Worm (Caenorhabditis elegans) whole organism, L2 larva: Measurements from ENCODE around the gene F58F9.1.
A peak's percentile ranks its signal among the peaks of the same experiment; 100 is the strongest.

Experiments
- F13H6.1 ChIP-seq: sonication (generic microtip); optimal IDR thresholded peaks from 2 replicates; lab custom pipeline; 2016; ENCODE audit warnings: missing genetic modification characterization, missing compliant biosample characterization
- R02D3.7 ChIP-seq: fragments of 150-350 bp; optimal IDR thresholded peaks from 2 replicates; lab custom pipeline; 2014; ENCODE audit warnings: missing biosample characterization, missing genetic modification characterization
- Y55F3AM.14 ChIP-seq: fragments of 200-800 bp; sonication (Bioruptor generic); optimal IDR thresholded peaks from 2 replicates; lab custom pipeline; 2018; ENCODE audit warnings: mild to moderate bottlenecking, missing genetic modification characterization, missing compliant biosample characterization
- ZK546.5 ChIP-seq: sonication (generic microtip); optimal IDR thresholded peaks from 2 replicates; lab custom pipeline; 2017; ENCODE audit warnings: missing biosample characterization, missing genetic modification characterization
- alr-1 ChIP-seq: fragments of 150-350 bp; optimal IDR thresholded peaks from 2 replicates; lab custom pipeline; 2014; ENCODE audit warnings: missing biosample characterization, missing genetic modification characterization
- ama-1 ChIP-seq: fragments of 150-350 bp; optimal IDR thresholded peaks from 2 replicates; lab custom pipeline; 2018; ENCODE audit warnings: inconsistent platforms
- blmp-1 ChIP-seq: sonication (generic microtip); optimal IDR thresholded peaks from 2 replicates; lab custom pipeline; 2017; ENCODE audit warnings: missing genetic modification characterization, mild to moderate bottlenecking, missing compliant biosample characterization, antibody characterized with exemption, moderate library complexity; ENCODE audit not compliant: insufficient read depth
- crh-2 ChIP-seq: sonication (generic microtip); optimal IDR thresholded peaks from 2 replicates; lab custom pipeline; 2017; ENCODE audit warnings: missing biosample characterization, missing genetic modification characterization
- dmd-4 ChIP-seq: sonication (generic microtip); optimal IDR thresholded peaks from 2 replicates; lab custom pipeline; 2017; ENCODE audit warnings: missing biosample characterization, missing genetic modification characterization
- egl-27 ChIP-seq: sonication (generic microtip); optimal IDR thresholded peaks from 3 replicates; lab custom pipeline; 2017; ENCODE audit warnings: missing biosample characterization, missing genetic modification reagents, missing genetic modification characterization
- elt-1 ChIP-seq: fragments of 150-350 bp; optimal IDR thresholded peaks from 2 replicates; lab custom pipeline; 2014; ENCODE audit warnings: missing biosample characterization, missing genetic modification characterization
- elt-3 ChIP-seq: sonication (generic microtip); optimal IDR thresholded peaks from 2 replicates; lab custom pipeline; 2017; ENCODE audit warnings: missing biosample characterization, missing genetic modification characterization
- fos-1 ChIP-seq: fragments of 150-350 bp; optimal IDR thresholded peaks from 2 replicates; lab custom pipeline; 2014; ENCODE audit warnings: missing biosample characterization, missing genetic modification characterization
- gmeb-1 ChIP-seq: fragments of 150-350 bp; optimal IDR thresholded peaks from 2 replicates; lab custom pipeline; 2014; ENCODE audit warnings: missing biosample characterization, missing genetic modification characterization
- lin-13 ChIP-seq: fragments of 150-350 bp; optimal IDR thresholded peaks from 2 replicates; lab custom pipeline; 2014; ENCODE audit warnings: missing biosample characterization, missing genetic modification reagents, missing genetic modification characterization
- lsy-2 ChIP-seq, 2 experiments: fragments of 150-350 bp in 1 of 2; sonication (generic microtip) in 1 of 2; optimal IDR thresholded peaks; 2 replicates each; lab custom pipeline; 2014 to 2017; ENCODE audit warnings: missing biosample characterization in 2 of 2, missing genetic modification characterization in 2 of 2
- mab-5 ChIP-seq: fragments of 150-350 bp; optimal IDR thresholded peaks from 2 replicates; lab custom pipeline; 2014; ENCODE audit warnings: missing biosample characterization, missing genetic modification characterization
- mbf-1 ChIP-seq: sonication (generic microtip); optimal IDR thresholded peaks from 2 replicates; lab custom pipeline; 2017; ENCODE audit warnings: missing biosample characterization, missing genetic modification characterization
- nhr-11 ChIP-seq: fragments of 150-350 bp; optimal IDR thresholded peaks from 2 replicates; lab custom pipeline; 2014; ENCODE audit warnings: missing biosample characterization, missing genetic modification characterization
- nhr-12 ChIP-seq: fragments of 150-350 bp; optimal IDR thresholded peaks from 2 replicates; lab custom pipeline; 2014; ENCODE audit warnings: missing biosample characterization, missing genetic modification characterization
- nhr-129 ChIP-seq: fragments of 150-350 bp; optimal IDR thresholded peaks from 2 replicates; lab custom pipeline; 2014; ENCODE audit warnings: missing biosample characterization, missing genetic modification characterization
- nhr-23 ChIP-seq: fragments of 150-350 bp; optimal IDR thresholded peaks from 2 replicates; lab custom pipeline; 2014; ENCODE audit warnings: missing biosample characterization, missing genetic modification reagents, missing genetic modification characterization
- nhr-237 ChIP-seq: fragments of 150-350 bp; optimal IDR thresholded peaks from 2 replicates; lab custom pipeline; 2014; ENCODE audit warnings: missing biosample characterization, missing genetic modification characterization
- nhr-25 ChIP-seq: fragments of 150-350 bp; sonication (generic microtip); optimal IDR thresholded peaks from 3 replicates; lab custom pipeline; 2014; ENCODE audit warnings: missing biosample characterization, missing genetic modification characterization
- nhr-6 ChIP-seq: fragments of 150-350 bp; optimal IDR thresholded peaks from 2 replicates; lab custom pipeline; 2014; ENCODE audit warnings: missing biosample characterization, missing genetic modification characterization
- nhr-77 ChIP-seq: fragments of 150-350 bp; optimal IDR thresholded peaks from 2 replicates; lab custom pipeline; 2014; ENCODE audit warnings: missing biosample characterization, missing genetic modification characterization
- peb-1 ChIP-seq: fragments of 150-350 bp; optimal IDR thresholded peaks from 2 replicates; lab custom pipeline; 2014; ENCODE audit warnings: missing biosample characterization, missing genetic modification characterization
- skn-1 ChIP-seq: sonication (generic microtip); optimal IDR thresholded peaks from 2 replicates; lab custom pipeline; 2017; ENCODE audit warnings: missing biosample characterization, missing genetic modification characterization
- sma-3 ChIP-seq: sonication (generic microtip); optimal IDR thresholded peaks from 2 replicates; lab custom pipeline; 2016; ENCODE audit warnings: missing genetic modification reagents, missing genetic modification characterization, missing compliant biosample characterization
- unc-39 ChIP-seq: fragments of 150-350 bp; optimal IDR thresholded peaks from 2 replicates; lab custom pipeline; 2014; ENCODE audit warnings: missing biosample characterization, missing genetic modification characterization
- unc-55 ChIP-seq: fragments of 150-350 bp; sonication (generic microtip); optimal IDR thresholded peaks from 3 replicates; lab custom pipeline; 2014; ENCODE audit warnings: missing biosample characterization, missing genetic modification reagents, missing genetic modification characterization
- unc-62 ChIP-seq: fragments of 150-350 bp; optimal IDR thresholded peaks from 2 replicates; lab custom pipeline; 2014; ENCODE audit warnings: missing biosample characterization, missing genetic modification reagents, missing genetic modification characterization
- zag-1 ChIP-seq: fragments of 150-350 bp; optimal IDR thresholded peaks from 2 replicates; lab custom pipeline; 2014; ENCODE audit warnings: missing biosample characterization, missing genetic modification characterization
- ztf-1 ChIP-seq: fragments of 200-800 bp; sonication (Bioruptor generic); conservative IDR thresholded peaks from 2 replicates; pipeline ENCODE4 v1.3.6; 2022; ENCODE audit warnings: missing genetic modification characterization, missing compliant biosample characterization
- ztf-11 ChIP-seq: sonication (generic microtip); optimal IDR thresholded peaks from 2 replicates; lab custom pipeline; 2017; ENCODE audit warnings: missing biosample characterization, missing genetic modification characterization

The F58F9.1 gene

DNA sequence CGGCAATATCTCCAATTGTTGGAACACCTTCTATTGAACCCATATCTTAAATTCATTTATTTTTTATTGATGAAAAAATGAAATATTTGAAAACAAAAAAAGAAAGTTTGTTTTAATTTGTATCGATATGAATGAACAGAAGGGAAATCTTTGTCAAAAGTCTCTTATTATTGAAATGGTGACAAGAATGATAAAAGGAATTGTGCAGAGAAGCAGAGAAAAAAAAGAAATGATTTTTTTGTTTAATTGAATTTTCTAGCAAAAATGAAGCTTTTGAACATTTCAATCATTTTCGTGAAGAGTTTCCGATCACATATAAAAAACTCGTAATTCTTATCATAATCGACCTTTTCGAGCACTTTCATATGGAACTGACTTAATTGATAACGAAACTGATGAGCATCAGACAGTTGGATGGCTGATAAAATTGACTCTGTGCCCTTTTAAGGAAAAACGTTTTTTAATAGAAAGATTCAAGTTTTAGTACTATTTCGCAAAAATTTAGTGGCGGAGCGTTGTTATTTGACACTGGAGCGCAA is 26.1 kb downstream of the F58F9.1 start, which contains the start of the genes aat-4 and T13A10.1:
Gene aat-4, minus strand, starts transcription at position 51 of the 539 bp plus-strand sequence.
Gene T13A10.1, plus strand, starts transcription at position 411 of the 539 bp plus-strand sequence.
- TF ChIP-seq mab-5, result no peak
- peak; percentile 94 for TF ChIP-seq fos-1
- TF ChIP-seq gmeb-1 (tag; lab: Kevin White, UChicago), result peak; percentile 24

DNA sequence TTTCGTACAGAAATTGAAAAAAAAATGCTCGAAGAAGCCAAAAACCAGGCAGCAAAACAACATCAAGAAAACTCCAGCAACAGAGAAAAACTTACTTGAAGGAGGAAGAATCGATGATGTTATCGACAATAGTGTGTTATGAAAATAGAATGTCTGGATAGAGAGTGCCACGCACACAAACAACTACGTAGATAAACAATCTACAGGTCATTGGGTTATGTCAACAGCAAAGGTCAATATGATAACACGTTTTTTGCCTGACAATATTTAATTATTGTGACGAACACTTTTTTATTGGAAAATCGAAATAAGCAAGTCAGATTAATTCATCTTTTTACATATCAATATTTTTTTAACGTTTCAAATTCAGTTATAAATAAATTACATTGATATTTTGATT is 29.8 kb downstream of the F58F9.1 start, which contains the start of gene sams-5:
Gene sams-5, minus strand, starts transcription at position 131 of the 400 bp plus-strand sequence.
- TF ChIP-seq skn-1 (tag; lab: Kevin White, UChicago) (no peak), egl-27 (tag; lab: Kevin White, UChicago) (no peak)
- TF ChIP-seq, all 48 proteins: peak for 0

DNA sequence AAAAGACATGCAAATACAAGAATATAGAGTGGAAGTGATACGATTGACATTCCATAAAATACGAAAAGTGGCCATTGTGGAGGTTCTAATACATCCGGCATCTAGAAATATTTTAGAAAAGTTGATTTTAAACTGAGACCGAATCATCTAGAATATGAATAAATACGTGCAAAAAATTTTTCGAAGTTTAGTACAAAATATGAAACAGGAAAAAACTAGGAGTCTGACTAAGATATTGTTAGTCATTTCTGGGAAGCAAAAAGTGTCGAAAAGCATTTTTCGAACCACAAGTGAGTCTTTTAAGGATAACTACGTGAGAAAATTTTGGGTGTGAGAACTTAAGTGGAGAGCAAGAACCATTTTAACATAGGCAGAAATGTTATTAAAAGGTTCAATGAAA is 32.5 kb downstream of the F58F9.1 start, which contains the start of gene srv-32:
Gene srv-32, minus strand, starts transcription at position 101 of the 400 bp plus-strand sequence.
- TF ChIP-seq Y55F3AM.14 (GFP tag; lab: Kevin White, UChicago), result no peak
- TF ChIP-seq elt-1, result no peak
- TF ChIP-seq peb-1, result no peak
- no peak for TF ChIP-seq lin-13 (GFP tag; lab: Kevin White, UChicago)
- no peak for TF ChIP-seq elt-3 (tag; lab: Kevin White, UChicago)
- no peak for TF ChIP-seq blmp-1 (tag; lab: Kevin White, UChicago)
- no peak for TF ChIP-seq unc-39 (tag; lab: Kevin White, UChicago)
- TF ChIP-seq nhr-25 (tag; lab: Kevin White, UChicago), result no peak
- no peak for TF ChIP-seq nhr-23 (tag; lab: Kevin White, UChicago)

DNA sequence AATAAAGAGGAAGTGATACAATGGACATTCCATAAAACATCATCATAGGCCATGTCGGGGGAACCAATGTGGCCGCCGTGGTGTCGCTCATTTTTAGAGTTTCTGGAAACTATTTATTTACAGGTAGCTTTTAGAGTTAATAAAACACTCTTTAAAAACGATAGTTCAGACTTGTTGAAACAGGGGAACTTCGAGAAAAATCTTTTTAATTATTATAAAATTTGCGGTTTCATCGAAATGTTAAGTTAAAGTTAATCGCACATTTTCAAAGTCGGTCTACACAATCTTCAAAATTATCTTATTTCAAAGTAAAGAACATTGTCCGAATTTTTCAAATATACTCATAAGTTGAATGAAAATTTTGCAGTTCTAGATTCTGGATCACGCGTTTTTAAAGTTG is 34.6 kb downstream of the F58F9.1 start, which contains the start of gene ops-1:
Gene ops-1, minus strand, starts transcription at position 101 of the 400 bp plus-strand sequence.
- TF ChIP-seq nhr-6, result no peak
- no peak for TF ChIP-seq skn-1 (tag; lab: Kevin White, UChicago)
- no peak for TF ChIP-seq ama-1
- no peak for TF ChIP-seq elt-1
- no peak for TF ChIP-seq ZK546.5 (tag; lab: Kevin White, UChicago)
- TF ChIP-seq crh-2 (tag; lab: Kevin White, UChicago), result no peak
- TF ChIP-seq alr-1 (tag; lab: Kevin White, UChicago), result no peak
- TF ChIP-seq, all 48 proteins: peak for 0

DNA sequence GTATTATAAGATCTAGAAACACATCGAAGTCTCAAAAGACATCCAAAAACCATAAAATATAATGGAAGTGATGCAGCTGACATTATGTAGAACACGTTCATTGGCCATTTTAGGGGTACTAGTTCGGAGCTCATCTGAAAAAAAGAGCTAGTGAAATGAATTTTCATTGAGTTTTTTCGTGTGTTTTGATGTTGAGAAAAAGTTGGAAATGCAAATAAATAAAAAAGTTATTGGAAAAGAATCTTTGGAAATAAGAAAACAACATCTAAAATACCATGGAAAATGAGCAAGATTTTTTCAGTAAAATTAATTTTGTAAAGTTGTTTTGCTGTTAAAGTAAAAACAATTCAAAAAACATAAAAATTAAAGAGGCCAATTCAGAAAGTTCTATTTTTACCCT is 41.1 kb downstream of the F58F9.1 start, which contains the start of gene srv-24:
Gene srv-24, minus strand, starts transcription at position 101 of the 400 bp plus-strand sequence.
- TF ChIP-seq lsy-2 (tag; optimal IDR thresholded peaks at IDR 0.05; lab: Kevin White, UChicago), result no peak
- no peak for TF ChIP-seq F13H6.1 (tag; lab: Kevin White, UChicago)
- no peak for TF ChIP-seq unc-62 (GFP tag; lab: Kevin White, UChicago)
- TF ChIP-seq ZK546.5 (tag; lab: Kevin White, UChicago), result no peak
- no peak for TF ChIP-seq unc-55 (GFP tag; lab: Kevin White, UChicago)
- TF ChIP-seq mbf-1 (tag; lab: Kevin White, UChicago), result no peak
- no peak for TF ChIP-seq nhr-25 (tag; lab: Kevin White, UChicago)
- no peak for TF ChIP-seq dmd-4 (tag; lab: Kevin White, UChicago)
- TF ChIP-seq crh-2 (tag; lab: Kevin White, UChicago), result no peak
- TF ChIP-seq sma-3 (GFP tag; lab: Kevin White, UChicago), result no peak
- no peak for TF ChIP-seq nhr-12
- no peak for TF ChIP-seq ztf-11 (tag; lab: Kevin White, UChicago)

DNA sequence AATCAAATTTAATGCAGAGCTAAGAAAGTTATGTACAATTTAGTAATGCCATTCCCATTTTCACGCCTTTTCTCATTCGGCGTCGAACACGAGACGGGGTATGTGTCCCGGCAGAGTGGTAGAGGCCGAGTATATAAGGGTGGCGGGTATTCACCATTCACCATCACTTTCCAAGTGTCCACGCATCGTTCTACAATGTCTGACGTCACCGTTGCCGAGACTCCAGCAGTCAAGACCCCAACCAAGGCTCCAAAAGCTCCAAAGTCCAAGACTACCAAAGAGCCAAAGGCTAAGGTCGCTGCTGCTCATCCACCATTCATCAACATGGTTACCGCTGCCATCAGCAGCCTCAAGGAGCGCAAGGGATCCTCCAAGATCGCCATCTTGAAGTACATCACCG is 44.4 kb downstream of the F58F9.1 start, which contains the start of gene hil-2:
Gene hil-2, plus strand, starts transcription at position 160 of the 400 bp plus-strand sequence.
- TF ChIP-seq unc-55 (GFP tag; lab: Kevin White, UChicago), result peak; percentile 21
- TF ChIP-seq sma-3 (GFP tag; lab: Kevin White, UChicago), result no peak

DNA sequence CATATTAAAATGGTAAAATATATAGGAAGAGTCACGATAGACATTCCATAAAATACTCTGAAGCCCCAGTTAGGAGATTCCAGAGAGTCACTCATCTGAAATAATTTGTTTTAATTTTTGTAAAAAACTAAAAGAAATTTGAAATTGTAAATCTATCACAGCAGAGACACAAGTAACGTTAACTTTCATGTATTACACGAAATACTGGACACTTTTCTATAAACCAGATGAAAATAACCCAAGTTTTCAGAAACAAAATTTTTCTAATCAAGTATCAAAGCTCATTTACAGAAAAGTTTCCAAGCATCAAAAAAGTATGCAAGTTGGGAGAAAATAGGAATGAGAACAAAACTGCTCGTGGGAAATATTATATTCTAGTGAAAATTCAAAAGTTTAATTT is 48.6 kb downstream of the F58F9.1 start, which contains the start of gene srv-27:
Gene srv-27, minus strand, starts transcription at position 101 of the 400 bp plus-strand sequence.
- no peak for TF ChIP-seq F13H6.1 (tag; lab: Kevin White, UChicago)
- TF ChIP-seq elt-1, result no peak
- no peak for TF ChIP-seq nhr-11 (tag; lab: Kevin White, UChicago)
- no peak for TF ChIP-seq skn-1 (tag; lab: Kevin White, UChicago)
- TF ChIP-seq nhr-77 (tag; lab: Kevin White, UChicago), result no peak
- no peak for TF ChIP-seq elt-3 (tag; lab: Kevin White, UChicago)
- no peak for TF ChIP-seq fos-1
- no peak for TF ChIP-seq ztf-1 (GFP tag; lab: Robert Waterston, UW)
- TF ChIP-seq lin-13 (GFP tag; lab: Kevin White, UChicago), result no peak
- TF ChIP-seq nhr-129 (tag; lab: Kevin White, UChicago), result no peak
- no peak for TF ChIP-seq ZK546.5 (tag; lab: Kevin White, UChicago)
- no peak for TF ChIP-seq zag-1 (tag; lab: Kevin White, UChicago)
- no peak for TF ChIP-seq R02D3.7 (tag; lab: Kevin White, UChicago)
- no peak for TF ChIP-seq unc-62 (GFP tag; lab: Kevin White, UChicago)
- no peak for TF ChIP-seq nhr-237
